Fruit fly (Drosophila melanogaster): ENCODE data around the gene Ir7f.

Gene Ir7f

dm6 chrX:7888386-7889024, 4.7 kb upstream of the Ir7f start, which contains the start of gene Acat1 (continued):
- TF ChIP-seq esn (GFP tag; optimal IDR thresholded peaks at IDR 0.05) (peak; percentile 86), fd85E (GFP tag; optimal IDR thresholded peaks at IDR 0.05) (peak; percentile 38), lz (GFP tag; optimal IDR thresholded peaks at IDR 0.05) (peak; percentile 86), Sox15 (GFP tag; optimal IDR thresholded peaks at IDR 0.05) (peak; percentile 49), Eip78C (GFP tag) (peak; percentile 94), CG6808 (GFP tag; optimal IDR thresholded peaks at IDR 0.05) (peak; percentile 23), CG11762 (GFP tag; optimal IDR thresholded peaks at IDR 0.05; ENCODE audit: insufficient read depth) (peak; percentile 59), CG3032 (tag; optimal IDR thresholded peaks at IDR 0.05) (no peak), pdm3 (GFP tag; optimal IDR thresholded peaks at IDR 0.05) (peak; percentile 86), Eip93F (GFP tag; optimal IDR thresholded peaks at IDR 0.05) (peak; percentile 22), Ets96B (tag; optimal IDR thresholded peaks at IDR 0.05) (peak; percentile 60), cyc (GFP tag; optimal IDR thresholded peaks at IDR 0.05) (peak; percentile 81), OdsH (GFP tag; optimal IDR thresholded peaks at IDR 0.05) (peak; percentile 79), CG6163 (GFP tag; IDR thresholded peaks at IDR 0.05) (peak; percentile 82), topi (GFP tag; optimal IDR thresholded peaks at IDR 0.05) (peak; percentile 84), dac (GFP tag; optimal IDR thresholded peaks at IDR 0.05) (peak; percentile 25), Hr39 (GFP tag; optimal IDR thresholded peaks at IDR 0.05) (peak; percentile 80), eg (GFP tag; IDR thresholded peaks at IDR 0.05) (peak; percentile 81)

- no peak for TF ChIP-seq CG34406 (GFP tag; optimal IDR thresholded peaks at IDR 0.05)
- TF ChIP-seq CG8119 (GFP tag; IDR thresholded peaks at IDR 0.05) = no peak
- TF ChIP-seq CG8632 (GFP tag; optimal IDR thresholded peaks at IDR 0.05) = no peak
- no peak for TF ChIP-seq achi (GFP tag; optimal IDR thresholded peaks at IDR 0.05)
- no peak for TF ChIP-seq Eip78C (GFP tag)
- no peak for TF ChIP-seq CG9139 (GFP tag; optimal IDR thresholded peaks at IDR 0.05)
- TF ChIP-seq CG11762 (GFP tag; optimal IDR thresholded peaks at IDR 0.05; ENCODE audit: insufficient read depth) = no peak
- TF ChIP-seq CG10631 (GFP tag; optimal IDR thresholded peaks at IDR 0.05) = no peak
- no peak for TF ChIP-seq topi (GFP tag; optimal IDR thresholded peaks at IDR 0.05)
- no peak for TF ChIP-seq OdsH (GFP tag; optimal IDR thresholded peaks at IDR 0.05)
- no peak for TF ChIP-seq CG3919 (GFP tag; optimal IDR thresholded peaks at IDR 0.05)
- no peak for TF ChIP-seq Gug (GFP tag; IDR thresholded peaks at IDR 0.05)
- TF ChIP-seq fd59A (GFP tag; optimal IDR thresholded peaks at IDR 0.05) = no peak
- TF ChIP-seq CG6808 (GFP tag; optimal IDR thresholded peaks at IDR 0.05) = no peak
- TF ChIP-seq dsx (GFP tag; optimal IDR thresholded peaks at IDR 0.05; ENCODE audit: poor library complexity, severe bottlenecking) = no peak
- TF ChIP-seq fkh (GFP tag; optimal IDR thresholded peaks at IDR 0.05) = no peak
- no peak for TF ChIP-seq Hr39 (GFP tag; optimal IDR thresholded peaks at IDR 0.05)
- TF ChIP-seq salr (GFP tag; optimal IDR thresholded peaks at IDR 0.05) = no peak
- TF ChIP-seq fd85E (GFP tag; optimal IDR thresholded peaks at IDR 0.05) = no peak
- TF ChIP-seq CG6792 (GFP tag; optimal IDR thresholded peaks at IDR 0.05) = no peak
These were observed 534 bp upstream of the Ir7f start, which contains the start of gene Ir7g for dm6 chrX:7884360-7884759. Gene Ir7g (plus strand): TSS chrX:7884660.

dm6 chrX:7881579-7881978, 2.2 kb downstream of the Ir7f start, which contains the start of gene Ir7e:
Gene Ir7e (minus strand): TSS chrX:7881679.
- TF ChIP-seq Sox102F (GFP tag; optimal IDR thresholded peaks at IDR 0.05) = no peak
- no peak for TF ChIP-seq CG10631 (GFP tag; optimal IDR thresholded peaks at IDR 0.05)
- TF ChIP-seq Hr39 (GFP tag; optimal IDR thresholded peaks at IDR 0.05) = no peak
- TF ChIP-seq Eip78C (GFP tag) = no peak

dm6 chrX:7878736-7879135, 5.1 kb downstream of the Ir7f start, which contains the start of gene Ir7d:
Gene Ir7d (minus strand): TSS chrX:7878836.
- TF ChIP-seq Hr4 (GFP tag; optimal IDR thresholded peaks at IDR 0.05) = no peak
- no peak for TF ChIP-seq CG34406 (GFP tag; optimal IDR thresholded peaks at IDR 0.05)
- no peak for TF ChIP-seq Ets96B (tag; optimal IDR thresholded peaks at IDR 0.05)
- TF ChIP-seq svp (GFP tag) = no peak
- no peak for TF ChIP-seq CG1621 (tag; optimal IDR thresholded peaks at IDR 0.05)
- TF ChIP-seq CG9139 (GFP tag; optimal IDR thresholded peaks at IDR 0.05) = no peak
- no peak for TF ChIP-seq Gug (GFP tag; IDR thresholded peaks at IDR 0.05)
- TF ChIP-seq CG11294 (GFP tag; IDR thresholded peaks at IDR 0.05) = no peak
- TF ChIP-seq esn (GFP tag; optimal IDR thresholded peaks at IDR 0.05) = no peak
- no peak for TF ChIP-seq Hr38 (GFP tag; optimal IDR thresholded peaks at IDR 0.05)

All from whole organism, prepupa.